Fruit fly (Drosophila melanogaster): Measurements from ENCODE around the gene Mnat9.

The Mnat9 gene

dm6 chr3R:31599538-31600313 lies 16.2 kb downstream of the Mnat9 start (continued):
- no peak for TF ChIP-seq Eip74EF (GFP tag; optimal IDR thresholded peaks at IDR 0.05)
- no peak for TF ChIP-seq Dip2 (GFP tag; IDR thresholded peaks at IDR 0.05)
- TF ChIP-seq mld (GFP tag; IDR thresholded peaks at IDR 0.05; ENCODE audit: partially characterized antibody): no peak
- peak; percentile 19 for TF ChIP-seq B-H2 (GFP tag; optimal IDR thresholded peaks at IDR 0.05)
- no peak for TF ChIP-seq Fer3 (tag; optimal IDR thresholded peaks at IDR 0.05)
- no peak for TF ChIP-seq Lim3 (GFP tag; IDR thresholded peaks at IDR 0.05)
- no peak for TF ChIP-seq CG15073 (GFP tag; optimal IDR thresholded peaks at IDR 0.05)
- no peak for TF ChIP-seq CG3163 (GFP tag; optimal IDR thresholded peaks at IDR 0.05)
- peak; percentile 30 for TF ChIP-seq mirr (GFP tag; optimal IDR thresholded peaks at IDR 0.05)
- TF ChIP-seq CG14441 (GFP tag; IDR thresholded peaks at IDR 0.05): no peak
- no peak for TF ChIP-seq lmd (GFP tag; IDR thresholded peaks at IDR 0.05)
- TF ChIP-seq CG15269 (tag; optimal IDR thresholded peaks at IDR 0.05): no peak
- no peak for TF ChIP-seq CG12071 (GFP tag; optimal IDR thresholded peaks at IDR 0.05)
- no peak for TF ChIP-seq odd (GFP tag; optimal IDR thresholded peaks at IDR 0.05)
- TF ChIP-seq CG13287 (GFP tag; IDR thresholded peaks at IDR 0.05; ENCODE audit: partially characterized antibody): 0 out of 2 replicates have a peak, but pooled peaks have one; percentile 16
- no peak for TF ChIP-seq psq (GFP tag; optimal IDR thresholded peaks at IDR 0.05)
- TF ChIP-seq nmo (GFP tag; optimal IDR thresholded peaks at IDR 0.05): no peak
- TF ChIP-seq inv (GFP tag; IDR thresholded peaks at IDR 0.05; ENCODE audit: partially characterized antibody): no peak; the same call in 1 of the 2 replicates
- no peak for TF ChIP-seq CG12299 (tag; optimal IDR thresholded peaks at IDR 0.05)
- TF ChIP-seq Sry-δ (GFP tag; optimal IDR thresholded peaks at IDR 0.05): no peak
- peak; percentile 22 for TF ChIP-seq cg (GFP tag; optimal IDR thresholded peaks at IDR 0.05)
- TF ChIP-seq sim (GFP tag; IDR thresholded peaks at IDR 0.05): no peak
- no peak for TF ChIP-seq gcm2 (GFP tag; optimal IDR thresholded peaks at IDR 0.05)
- no peak for TF ChIP-seq CG11723 (GFP tag; optimal IDR thresholded peaks at IDR 0.05)
- TF ChIP-seq CG15696 (tag; optimal IDR thresholded peaks at IDR 0.05): no peak
- TF ChIP-seq CG9932 (GFP tag; IDR thresholded peaks at IDR 0.05): 0 out of 2 replicates have a peak, but pooled peaks have one; percentile 16
- TF ChIP-seq CG7357 (GFP tag; IDR thresholded peaks at IDR 0.05): no peak
- no peak for TF ChIP-seq CG11398 (GFP tag; optimal IDR thresholded peaks at IDR 0.05)
- no peak for TF ChIP-seq Sox100B (GFP tag; optimal IDR thresholded peaks at IDR 0.05)
- no peak for TF ChIP-seq Hsf (GFP tag; optimal IDR thresholded peaks at IDR 0.05)
- peak; percentile 85 for TF ChIP-seq Med (GFP tag)
- TF ChIP-seq Hr51 (GFP tag; optimal IDR thresholded peaks at IDR 0.05): no peak
- no peak for TF ChIP-seq CG10147 (GFP tag; optimal IDR thresholded peaks at IDR 0.05)
- no peak for TF ChIP-seq CG16815 (GFP tag; optimal IDR thresholded peaks at IDR 0.05)
- TF ChIP-seq Meics (GFP tag; optimal IDR thresholded peaks at IDR 0.05): no peak
- TF ChIP-seq sug (tag; optimal IDR thresholded peaks at IDR 0.05): peak; percentile 49
- no peak for TF ChIP-seq CG14667 (GFP tag; IDR thresholded peaks at IDR 0.05)
- TF ChIP-seq CG9727 (GFP tag; optimal IDR thresholded peaks at IDR 0.05): no peak
- no peak for TF ChIP-seq Abd-B (GFP tag; optimal IDR thresholded peaks at IDR 0.05)
- no peak for TF ChIP-seq Rx (GFP tag; IDR thresholded peaks at IDR 0.05)
- TF ChIP-seq lbe (GFP tag; optimal IDR thresholded peaks at IDR 0.05): peak; percentile 55
- no peak for TF ChIP-seq Dad (GFP tag; optimal IDR thresholded peaks at IDR 0.05)
- TF ChIP-seq az2 (GFP tag; optimal IDR thresholded peaks at IDR 0.05): no peak
- TF ChIP-seq sima (GFP tag; optimal IDR thresholded peaks at IDR 0.05): no peak
- TF ChIP-seq CG14710 (tag; optimal IDR thresholded peaks at IDR 0.05): no peak
- no peak for TF ChIP-seq BEAF-32 (GFP tag; optimal IDR thresholded peaks at IDR 0.05)
- no peak for TF ChIP-seq CG15601 (tag; optimal IDR thresholded peaks at IDR 0.05)
- TF ChIP-seq CG6175 (GFP tag; IDR thresholded peaks at IDR 0.05): no peak
- TF ChIP-seq CG13894 (tag; optimal IDR thresholded peaks at IDR 0.05): peak; percentile 71

Data from whole organism, embryonic.